Worm (Caenorhabditis elegans) whole organism, L4 larva: Measurements from ENCODE around the gene R07H5.11.

Source experiments
- F10B5.3 ChIP-seq: sonication (generic microtip); optimal IDR thresholded peaks from 2 replicates; lab custom pipeline; 2016; ENCODE audit warnings: mild to moderate bottlenecking, missing genetic modification characterization, missing compliant biosample characterization
- F49E8.2 ChIP-seq: sonication (generic microtip); optimal IDR thresholded peaks from 2 replicates; lab custom pipeline; 2016; ENCODE audit warnings: missing compliant biosample characterization, mild to moderate bottlenecking, missing genetic modification characterization, borderline replicate concordance
- ZK337.2 ChIP-seq: fragments of 200-800 bp; sonication (Bioruptor generic); IDR thresholded peaks from 2 replicates; pipeline ENCODE4 v1.3.6; 2022; ENCODE audit warnings: missing genetic modification reagents, missing genetic modification characterization, missing compliant biosample characterization
- ZK546.5 ChIP-seq, 2 experiments: sonication (generic microtip); optimal IDR thresholded peaks; 2 replicates each; lab custom pipeline; 2017; ENCODE audit warnings: missing biosample characterization in 2 of 2, missing genetic modification characterization in 2 of 2
- arid-1 ChIP-seq: fragments of 200-800 bp; sonication (Bioruptor generic); conservative IDR thresholded peaks from 2 replicates; pipeline ENCODE4 v1.3.6; 2022; ENCODE audit warnings: missing genetic modification reagents, missing genetic modification characterization, missing compliant biosample characterization
- ceh-20 ChIP-seq: fragments of 200-800 bp; sonication (Bioruptor generic); IDR thresholded peaks from 2 replicates; pipeline ENCODE4 v1.3.6; 2022; ENCODE audit warnings: missing genetic modification reagents, missing genetic modification characterization, missing compliant biosample characterization
- ctbp-1 ChIP-seq: fragments of 200-800 bp; sonication (Bioruptor generic); IDR thresholded peaks from 2 replicates; pipeline ENCODE4 v1.3.6; 2022; ENCODE audit warnings: missing genetic modification reagents, missing genetic modification characterization, missing compliant biosample characterization
- daf-16 ChIP-seq, 3 experiments: sonication (generic microtip); optimal IDR thresholded peaks; 2 replicates each; lab custom pipeline; 2016 to 2017; ENCODE audit warnings: missing genetic modification characterization in 3 of 3, missing genetic modification reagents in 3 of 3, mild to moderate bottlenecking in 2 of 3, missing compliant biosample characterization in 2 of 3, missing biosample characterization in 1 of 3, moderate library complexity in 1 of 3
- dmd-9 ChIP-seq: fragments of 200-800 bp; sonication (Bioruptor generic); IDR thresholded peaks from 2 replicates; pipeline ENCODE4 v1.3.6; 2022; ENCODE audit warnings: missing genetic modification reagents, missing genetic modification characterization, missing compliant biosample characterization
- dpl-1 ChIP-seq: fragments of 150-350 bp; optimal IDR thresholded peaks from 2 replicates; lab custom pipeline; 2014; ENCODE audit warnings: missing biosample characterization, missing genetic modification reagents, missing genetic modification characterization
- duxl-1 ChIP-seq: sonication (generic microtip); optimal IDR thresholded peaks from 2 replicates; lab custom pipeline; 2016; ENCODE audit warnings: mild to moderate bottlenecking, missing genetic modification characterization, moderate library complexity, missing compliant biosample characterization; ENCODE audit not compliant: poor library complexity
- hif-1 ChIP-seq, 2 experiments: sonication (generic microtip); optimal IDR thresholded peaks; 2 replicates each; lab custom pipeline; 2016 to 2017; ENCODE audit warnings: missing compliant biosample characterization in 2 of 2, missing genetic modification characterization in 2 of 2, missing genetic modification reagents in 2 of 2, missing genotype in 2 of 2, mild to moderate bottlenecking in 1 of 2
- hlh-11 ChIP-seq: fragments of 200-800 bp; sonication (Bioruptor generic); optimal IDR thresholded peaks from 2 replicates; lab custom pipeline; 2018; ENCODE audit warnings: mild to moderate bottlenecking, missing genetic modification characterization, missing compliant biosample characterization
- hlh-30 ChIP-seq: sonication (generic microtip); optimal IDR thresholded peaks from 2 replicates; lab custom pipeline; 2017; ENCODE audit warnings: antibody characterized with exemption, mild to moderate bottlenecking, missing genetic modification characterization, missing compliant biosample characterization; ENCODE audit not compliant: insufficient read depth
- jun-1 ChIP-seq: fragments of 150-350 bp; optimal IDR thresholded peaks from 2 replicates; lab custom pipeline; 2014; ENCODE audit warnings: missing biosample characterization, missing genetic modification reagents, missing genetic modification characterization
- lin-1 ChIP-seq: fragments of 200-800 bp; sonication (Bioruptor generic); IDR thresholded peaks from 2 replicates; pipeline ENCODE4 v1.3.6; 2022; ENCODE audit warnings: missing genetic modification reagents, missing genetic modification characterization, missing compliant biosample characterization
- lin-13 ChIP-seq: fragments of 150-350 bp; optimal IDR thresholded peaks from 2 replicates; lab custom pipeline; 2014; ENCODE audit warnings: missing biosample characterization, missing genetic modification reagents, missing genetic modification characterization
- lin-29 ChIP-seq: fragments of 200-800 bp; sonication (Bioruptor generic); IDR thresholded peaks from 2 replicates; pipeline ENCODE4 v1.3.6; 2022; ENCODE audit warnings: missing genetic modification reagents, missing genetic modification characterization, missing compliant biosample characterization
- lsy-2 ChIP-seq, 2 experiments: fragments of 150-350 bp in 1 of 2; sonication (generic microtip) in 1 of 2; optimal IDR thresholded peaks; 2 replicates each; lab custom pipeline; 2014 to 2017; ENCODE audit warnings: missing biosample characterization in 2 of 2, missing genetic modification characterization in 2 of 2
- madf-5 ChIP-seq, 2 experiments: fragments of 200-800 bp; sonication (Bioruptor generic); IDR thresholded peaks; 2 replicates each; pipeline ENCODE4 v1.3.6; 2022; ENCODE audit warnings: missing compliant biosample characterization in 2 of 2, missing genetic modification characterization in 2 of 2
- madf-9 ChIP-seq: fragments of 200-800 bp; sonication (Bioruptor generic); conservative IDR thresholded peaks from 2 replicates; pipeline ENCODE4 v1.3.6; 2022; ENCODE audit warnings: missing genetic modification reagents, missing genetic modification characterization, missing compliant biosample characterization
- mdl-1 ChIP-seq, 2 experiments: fragments of 150-350 bp in 1 of 2; sonication (generic microtip) in 1 of 2; optimal IDR thresholded peaks; 2 replicates each; lab custom pipeline; 2014 to 2017; ENCODE audit warnings: missing biosample characterization in 2 of 2, missing genetic modification characterization in 2 of 2
- mdt-29 ChIP-seq: fragments of 200-800 bp; sonication (Bioruptor generic); IDR thresholded peaks from 2 replicates; pipeline ENCODE4 v1.3.6; 2022; ENCODE audit warnings: missing genetic modification reagents, missing genetic modification characterization, missing compliant biosample characterization
- mep-1 ChIP-seq: fragments of 150-350 bp; sonication (generic microtip); optimal IDR thresholded peaks from 3 replicates; lab custom pipeline; 2014; ENCODE audit warnings: missing biosample characterization, missing genetic modification characterization
- mes-2 ChIP-seq: sonication (generic microtip); optimal IDR thresholded peaks from 2 replicates; lab custom pipeline; 2016; ENCODE audit warnings: missing genotype, mild to moderate bottlenecking, missing genetic modification characterization, missing compliant biosample characterization; ENCODE audit not compliant: poor library complexity, severe bottlenecking
- mxl-3 ChIP-seq: fragments of 200-800 bp; sonication (Bioruptor generic); optimal IDR thresholded peaks from 2 replicates; lab custom pipeline; 2018; ENCODE audit warnings: mild to moderate bottlenecking, missing genetic modification characterization, missing compliant biosample characterization
- nhr-11 ChIP-seq: fragments of 150-350 bp; optimal IDR thresholded peaks from 2 replicates; lab custom pipeline; 2014; ENCODE audit warnings: missing biosample characterization, missing genetic modification characterization
- nhr-28 ChIP-seq: fragments of 150-350 bp; optimal IDR thresholded peaks from 2 replicates; lab custom pipeline; 2014; ENCODE audit warnings: missing biosample characterization, missing genetic modification characterization
- nhr-41 ChIP-seq: fragments of 200-800 bp; sonication (Bioruptor generic); IDR thresholded peaks from 2 replicates; pipeline ENCODE4 v1.3.6; 2022; ENCODE audit warnings: missing genetic modification reagents, missing genetic modification characterization, missing compliant biosample characterization
- nhr-42 ChIP-seq: fragments of 200-800 bp; sonication (Bioruptor generic); IDR thresholded peaks from 2 replicates; pipeline ENCODE4 v1.3.6; 2022; ENCODE audit warnings: missing genetic modification characterization, missing compliant biosample characterization
- nhr-6 ChIP-seq: fragments of 150-350 bp; optimal IDR thresholded peaks from 2 replicates; lab custom pipeline; 2014; ENCODE audit warnings: missing biosample characterization, missing genetic modification characterization
- nhr-77 ChIP-seq: fragments of 150-350 bp; optimal IDR thresholded peaks from 2 replicates; lab custom pipeline; 2014; ENCODE audit warnings: missing biosample characterization, missing genetic modification characterization
- php-3 ChIP-seq: fragments of 200-800 bp; sonication (Bioruptor generic); IDR thresholded peaks from 2 replicates; pipeline ENCODE4 v1.3.6; 2022; ENCODE audit warnings: missing genetic modification reagents, missing genetic modification characterization, missing compliant biosample characterization
- pqm-1 ChIP-seq: sonication (generic microtip); optimal IDR thresholded peaks from 2 replicates; lab custom pipeline; 2017; ENCODE audit warnings: missing biosample characterization, missing genetic modification characterization
- saeg-2 ChIP-seq: fragments of 200-800 bp; sonication (Bioruptor generic); IDR thresholded peaks from 2 replicates; pipeline ENCODE4 v1.3.6; 2022; ENCODE audit warnings: missing genetic modification reagents, missing genetic modification characterization, missing compliant biosample characterization
- set-16 ChIP-seq: fragments of 200-800 bp; sonication (Bioruptor generic); IDR thresholded peaks from 2 replicates; pipeline ENCODE4 v1.3.6; 2022; ENCODE audit warnings: missing genetic modification reagents, missing genetic modification characterization, missing compliant biosample characterization
- spr-1 ChIP-seq: sonication (generic microtip); optimal IDR thresholded peaks from 2 replicates; lab custom pipeline; 2016; ENCODE audit warnings: mild to moderate bottlenecking, missing genetic modification characterization, missing compliant biosample characterization
- tra-1 ChIP-seq: fragments of 200-800 bp; sonication (Bioruptor generic); IDR thresholded peaks from 2 replicates; pipeline ENCODE4 v1.3.6; 2022; ENCODE audit warnings: missing genetic modification reagents, missing genetic modification characterization, missing compliant biosample characterization
- vab-7 ChIP-seq: fragments of 200-800 bp; sonication (Bioruptor generic); IDR thresholded peaks from 2 replicates; pipeline ENCODE4 v1.3.6; 2022; ENCODE audit warnings: missing genetic modification reagents, missing genetic modification characterization, missing compliant biosample characterization
- zfp-2 ChIP-seq: sonication (generic microtip); optimal IDR thresholded peaks from 2 replicates; lab custom pipeline; 2016; ENCODE audit warnings: mild to moderate bottlenecking, missing genetic modification characterization, missing compliant biosample characterization
- zfp-3 ChIP-seq: fragments of 200-800 bp; sonication (Bioruptor generic); conservative IDR thresholded peaks from 2 replicates; pipeline ENCODE4 v1.3.6; 2022; ENCODE audit warnings: missing genetic modification reagents, missing genetic modification characterization, missing compliant biosample characterization

The R07H5.11 gene

DNA sequence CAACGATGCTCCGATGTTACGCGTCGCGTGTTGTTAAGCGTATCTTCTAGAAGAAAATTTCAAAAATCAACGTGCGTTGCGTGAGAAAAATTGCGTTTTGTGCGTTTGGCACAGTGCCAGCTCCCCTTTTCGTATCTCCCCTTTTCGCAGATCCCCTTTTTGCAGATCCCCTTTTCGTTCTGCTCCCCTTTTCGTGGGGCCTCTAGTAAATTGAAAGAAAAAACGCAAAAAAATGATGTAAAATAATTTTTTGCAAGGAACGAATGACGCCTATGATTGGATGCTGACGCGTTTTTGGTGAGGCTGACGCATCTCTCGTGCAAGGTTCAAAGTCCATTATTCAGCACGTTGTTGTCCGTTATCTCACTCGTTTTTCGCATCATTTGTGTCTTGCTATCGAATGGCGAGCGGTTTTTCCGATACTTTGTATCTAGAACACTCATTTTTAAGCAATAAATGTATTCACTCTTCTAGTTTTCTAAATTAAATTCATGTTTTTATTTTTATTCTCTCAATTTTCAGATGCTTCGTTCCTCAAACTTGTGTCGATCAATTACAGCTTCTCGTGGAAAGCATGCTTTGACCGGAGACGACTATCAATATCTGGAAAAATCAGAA, 23.3 kb upstream of the R07H5.11 start, which contains the start of gene cpt-2 (continued):
- peak; percentile 5 to 77 for TF ChIP-seq mdl-1 (tag; optimal IDR thresholded peaks at IDR 0.05; lab: Kevin White, UChicago)
- peak; percentile 77 for TF ChIP-seq lin-1
- peak; percentile 79 for TF ChIP-seq lin-29 (GFP tag; lab: Robert Waterston, UW)
- TF ChIP-seq spr-1 (tag; lab: Kevin White, UChicago) = peak; percentile 65
- TF ChIP-seq F49E8.2 (tag; lab: Kevin White, UChicago) = peak; percentile 61
- peak; percentile 45; the same call in 1 of the 2 replicates for TF ChIP-seq nhr-41 (GFP tag; lab: Robert Waterston, UW)
- TF ChIP-seq pqm-1 (tag; lab: Kevin White, UChicago) = peak; percentile 35
- peak in 1 of 2 experiments; percentile 57 for TF ChIP-seq hif-1 (tag; optimal IDR thresholded peaks at IDR 0.05; lab: Kevin White, UChicago)
- peak; percentile 92 for TF ChIP-seq mes-2 (tag; lab: Kevin White, UChicago)
- TF ChIP-seq tra-1 = peak; percentile 90
- peak; percentile 85 for TF ChIP-seq mdt-29 (GFP tag; lab: Robert Waterston, UW)
- peak; percentile 75 for TF ChIP-seq nhr-11 (tag; lab: Kevin White, UChicago)
- TF ChIP-seq madf-9 (GFP tag; lab: Robert Waterston, UW) = peak; percentile 68; the same call in 1 of the 2 replicates
- TF ChIP-seq dmd-9 (GFP tag; lab: Robert Waterston, UW) = peak; percentile 91
- TF ChIP-seq nhr-42 (GFP tag; lab: Robert Waterston, UW) = peak; percentile 87
- peak; percentile 25 for TF ChIP-seq nhr-6 (tag; lab: Kevin White, UChicago)
- TF ChIP-seq ctbp-1 (GFP tag; lab: Robert Waterston, UW) = peak; percentile 91
- TF ChIP-seq hlh-11 (tag; lab: Kevin White, UChicago) = peak; percentile 85
- peak; percentile 49 to 92 for TF ChIP-seq lsy-2 (tag; optimal IDR thresholded peaks at IDR 0.05; lab: Kevin White, UChicago)
- TF ChIP-seq lin-13 (GFP tag; lab: Kevin White, UChicago) = peak; percentile 57
- TF ChIP-seq saeg-2 (GFP tag; lab: Robert Waterston, UW) = 0 out of 2 replicates have a peak, but pooled peaks have one; percentile 43
- TF ChIP-seq daf-16 (GFP tag; optimal IDR thresholded peaks at IDR 0.05; lab: Kevin White, UChicago) = peak; percentile 13 to 73
- TF ChIP-seq daf-16 (tag; optimal IDR thresholded peaks at IDR 0.05; lab: Kevin White, UChicago) = peak; percentile 77
- peak; percentile 91 for TF ChIP-seq nhr-77 (tag; lab: Kevin White, UChicago)
- peak; percentile 80 for TF ChIP-seq zfp-3 (GFP tag; lab: Robert Waterston, UW)
- peak; percentile 40 for TF ChIP-seq jun-1 (tag; lab: Kevin White, UChicago)
- peak; percentile 79 for TF ChIP-seq php-3 (GFP tag; lab: Robert Waterston, UW)
- peak; percentile 40; the same call in 1 of the 2 replicates for TF ChIP-seq set-16
- peak; percentile 76 for TF ChIP-seq dpl-1 (GFP tag; lab: Kevin White, UChicago)
- peak; percentile 96 for TF ChIP-seq nhr-28 (tag; lab: Kevin White, UChicago)
- TF ChIP-seq ZK337.2 (GFP tag; lab: Robert Waterston, UW) = peak; percentile 88
- peak; percentile 90 for TF ChIP-seq mxl-3
- peak; percentile 32 for TF ChIP-seq zfp-2 (tag; lab: Kevin White, UChicago)
- peak; percentile 94 for TF ChIP-seq ceh-20 (GFP tag; lab: Robert Waterston, UW)
- TF ChIP-seq F10B5.3 (tag; lab: Kevin White, UChicago) = peak; percentile 43
- peak; percentile 86 for TF ChIP-seq mep-1 (tag; lab: Kevin White, UChicago)
- peak; percentile 87 for TF ChIP-seq vab-7 (GFP tag; lab: Robert Waterston, UW)
- TF ChIP-seq hlh-30 = peak; percentile 70
- TF ChIP-seq arid-1 (GFP tag; lab: Robert Waterston, UW) = peak; percentile 90
- 0 out of 4 replicates have a peak, but pooled peaks of 1 of the 2 experiments have one; percentile 58 for TF ChIP-seq madf-5 (GFP tag; IDR thresholded peaks at IDR 0.05; lab: Robert Waterston, UW)
- TF ChIP-seq duxl-1 = peak; percentile 76
- TF ChIP-seq ZK546.5 (tag; optimal IDR thresholded peaks at IDR 0.05; lab: Kevin White, UChicago) = peak in 1 of 2 experiments; percentile 52
